Worm (Caenorhabditis elegans) whole organism, young adult: ENCODE results near the gene str-188.

Source experiments
- C17E4.6 ChIP-seq: fragments of 200-800 bp; sonication (Bioruptor generic); IDR thresholded peaks from 2 replicates; pipeline ENCODE4 v1.3.6; 2022; ENCODE audit warnings: missing genetic modification reagents, missing genetic modification characterization, missing compliant biosample characterization
- efl-1 ChIP-seq: fragments of 150-350 bp; optimal IDR thresholded peaks from 2 replicates; lab custom pipeline; 2014; ENCODE audit warnings: missing biosample characterization, missing genetic modification reagents, missing genetic modification characterization
- hmg-1.2 ChIP-seq: fragments of 200-800 bp; sonication (Bioruptor generic); IDR thresholded peaks from 2 replicates; pipeline ENCODE4 v1.3.6; 2022; ENCODE audit warnings: missing genetic modification reagents, missing genetic modification characterization, missing compliant biosample characterization
- madf-6 ChIP-seq: fragments of 200-800 bp; sonication (Bioruptor generic); IDR thresholded peaks from 2 replicates; pipeline ENCODE4 v1.3.6; 2022; ENCODE audit warnings: missing genetic modification reagents, missing genetic modification characterization, missing compliant biosample characterization
- pha-4 ChIP-seq: fragments of 150-350 bp; sonication (generic microtip); optimal IDR thresholded peaks from 2 replicates; lab custom pipeline; 2014; ENCODE audit warnings: missing biosample characterization, missing genetic modification reagents, missing genetic modification characterization

ce11 chrV:9755725-9756124 is 39.2 kb downstream of the str-188 start, which contains the start of gene F58E6.8:
- TF ChIP-seq hmg-1.2, result no peak
- no peak for TF ChIP-seq C17E4.6 (GFP tag; lab: Robert Waterston, UW)
- TF ChIP-seq pha-4 (tag; lab: Kevin White, UChicago), result no peak
- TF ChIP-seq madf-6 (GFP tag; lab: Robert Waterston, UW), result no peak
- no peak for TF ChIP-seq efl-1 (GFP tag; lab: Kevin White, UChicago)
